Worm (Caenorhabditis elegans) whole organism, L1 larva: ENCODE data around the gene R11H6.2.

ENCODE experiments used
- lin-14 ChIP-seq: fragments of 200-800 bp; sonication (Bioruptor generic); optimal IDR thresholded peaks from 2 replicates; lab custom pipeline; 2018; ENCODE audit warnings: mild to moderate bottlenecking, missing genetic modification characterization, moderate library complexity, missing compliant biosample characterization
- nhr-47 ChIP-seq: sonication (generic microtip); optimal IDR thresholded peaks from 2 replicates; lab custom pipeline; 2016; ENCODE audit warnings: mild to moderate bottlenecking, missing genetic modification characterization, moderate library complexity, missing compliant biosample characterization
- rnt-1 ChIP-seq: sonication (generic microtip); optimal IDR thresholded peaks from 2 replicates; lab custom pipeline; 2016; ENCODE audit warnings: mild to moderate bottlenecking, missing genetic modification characterization, moderate library complexity, missing compliant biosample characterization

DNA sequence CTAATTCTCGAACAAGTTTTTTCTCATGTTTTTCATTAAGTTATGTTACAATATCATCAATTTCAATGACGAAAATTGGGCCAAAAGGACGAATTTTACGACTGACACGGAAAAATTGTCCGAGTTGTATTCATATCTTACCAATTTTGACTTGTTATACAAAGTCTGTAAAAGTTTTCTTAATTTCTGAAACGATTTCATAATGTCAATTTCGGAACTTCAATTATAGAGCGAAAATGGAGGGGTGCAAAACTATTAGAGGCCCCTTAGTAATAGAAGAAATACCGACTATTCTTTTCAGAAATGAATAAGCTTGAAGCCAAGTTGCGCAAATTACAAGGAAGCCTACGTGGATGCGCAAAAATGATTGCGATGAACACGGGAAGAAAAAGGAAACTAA, 33.8 kb downstream of the R11H6.2 start, which contains the start of gene F43D2.3:
- TF ChIP-seq lin-14 (GFP tag; lab: Kevin White, UChicago) (no peak), nhr-47 (tag; lab: Kevin White, UChicago) (no peak), rnt-1 (tag; lab: Kevin White, UChicago) (no peak)
